Fruit fly (Drosophila melanogaster) whole organism, pupa: ENCODE results near the gene CG6296.

ENCODE experiments used
- CG10348 ChIP-seq: fragments of 200-800 bp; sonication (Bioruptor generic); IDR thresholded peaks from 2 replicates; pipeline ENCODE4 v1.3.6; 2022; ENCODE audit warnings: missing biosample characterization, missing genetic modification characterization
- CG12605 ChIP-seq: fragments of 200-800 bp; sonication (Bioruptor generic); IDR thresholded peaks from 2 replicates; pipeline ENCODE4 v1.3.6; 2022; ENCODE audit warnings: missing biosample characterization, missing genetic modification characterization
- CG13204 ChIP-seq: fragments of 200-800 bp; sonication (Bioruptor generic); optimal IDR thresholded peaks from 2 replicates; lab custom pipeline; 2018; ENCODE audit warnings: missing biosample characterization, mild to moderate bottlenecking, missing genetic modification characterization, moderate library complexity
- CG14655 ChIP-seq: fragments of 200-800 bp; sonication (Bioruptor generic); optimal IDR thresholded peaks from 3 replicates; lab custom pipeline; 2017; ENCODE audit warnings: mild to moderate bottlenecking, missing biosample characterization, missing genetic modification reagents, missing genetic modification characterization
- CG15710 ChIP-seq: fragments of 200-800 bp; sonication (Bioruptor generic); optimal IDR thresholded peaks from 2 replicates; lab custom pipeline; 2018; ENCODE audit warnings: missing biosample characterization, mild to moderate bottlenecking, missing genetic modification characterization, moderate library complexity
- CG17806 ChIP-seq: fragments of 200-800 bp; sonication (Bioruptor generic); optimal IDR thresholded peaks from 2 replicates; lab custom pipeline; 2018; ENCODE audit warnings: missing biosample characterization, mild to moderate bottlenecking, missing genetic modification characterization, moderate library complexity
- CG32121 ChIP-seq: fragments of 200-800 bp; sonication (Bioruptor generic); IDR thresholded peaks from 2 replicates; pipeline ENCODE4 v1.3.6; 2022; ENCODE audit warnings: missing biosample characterization, missing genetic modification characterization
- CG34367 ChIP-seq: fragments of 200-800 bp; sonication (Bioruptor generic); optimal IDR thresholded peaks from 2 replicates; lab custom pipeline; 2018; ENCODE audit warnings: missing biosample characterization, mild to moderate bottlenecking, missing genetic modification characterization
- CG4496 ChIP-seq: fragments of 200-800 bp; sonication (Bioruptor generic); IDR thresholded peaks from 3 replicates; pipeline ENCODE4 v1.3.6; 2022; ENCODE audit warnings: missing biosample characterization, missing genetic modification characterization
- CG8159 ChIP-seq: fragments of 200-800 bp; sonication (Bioruptor generic); optimal IDR thresholded peaks from 3 replicates; lab custom pipeline; 2018; ENCODE audit warnings: missing biosample characterization, mild to moderate bottlenecking, missing genetic modification characterization, moderate library complexity
- CG8301 ChIP-seq: fragments of 200-800 bp; sonication (Bioruptor generic); optimal IDR thresholded peaks from 2 replicates; lab custom pipeline; 2018; ENCODE audit warnings: missing biosample characterization, mild to moderate bottlenecking, missing genetic modification characterization
- CG9948 ChIP-seq: fragments of 200-800 bp; sonication (Bioruptor generic); optimal IDR thresholded peaks from 2 replicates; lab custom pipeline; 2018; ENCODE audit warnings: missing biosample characterization, mild to moderate bottlenecking, missing genetic modification characterization, moderate library complexity
- D1 ChIP-seq: fragments of 200-800 bp; sonication (Bioruptor generic); optimal IDR thresholded peaks from 2 replicates; lab custom pipeline; 2018; ENCODE audit warnings: missing biosample characterization, mild to moderate bottlenecking, missing genetic modification characterization, moderate library complexity
- EcR ChIP-seq: fragments of 200-800 bp; sonication (Bioruptor generic); optimal IDR thresholded peaks from 3 replicates; lab custom pipeline; 2019; ENCODE audit warnings: missing biosample characterization, missing genetic modification characterization, mild to moderate bottlenecking, moderate library complexity, missing genetic modification reagents
- Ets98B ChIP-seq: fragments of 200-800 bp; sonication (Bioruptor generic); IDR thresholded peaks from 2 replicates; pipeline ENCODE4 v1.3.6; 2022; ENCODE audit warnings: missing biosample characterization, missing genetic modification characterization
- Pif1A ChIP-seq: fragments of 200-800 bp; sonication (Bioruptor generic); optimal IDR thresholded peaks from 3 replicates; lab custom pipeline; 2016; ENCODE audit warnings: missing biosample characterization, missing genetic modification characterization
- Pif1B ChIP-seq: fragments of 200-800 bp; sonication (Bioruptor generic); optimal IDR thresholded peaks from 3 replicates; lab custom pipeline; 2016; ENCODE audit warnings: missing biosample characterization, missing genetic modification characterization
- Snoo ChIP-seq: fragments of 200-800 bp; sonication (Bioruptor generic); optimal IDR thresholded peaks from 3 replicates; lab custom pipeline; 2017; ENCODE audit warnings: missing biosample characterization, mild to moderate bottlenecking, missing genetic modification characterization, inconsistent platforms
- fd96Ca ChIP-seq: fragments of 200-800 bp; sonication (Bioruptor generic); IDR thresholded peaks from 3 replicates; pipeline ENCODE4 v1.3.6; 2022; ENCODE audit warnings: missing biosample characterization, missing genetic modification characterization
- gl ChIP-seq: fragments of 200-800 bp; sonication (Bioruptor generic); optimal IDR thresholded peaks from 2 replicates; lab custom pipeline; 2018; ENCODE audit warnings: missing biosample characterization, mild to moderate bottlenecking, missing genetic modification characterization
- rn ChIP-seq: fragments of 200-800 bp; sonication (Bioruptor generic); IDR thresholded peaks from 2 replicates; pipeline ENCODE4 v1.3.6; 2022; ENCODE audit warnings: missing biosample characterization, missing genetic modification characterization

Gene CG6296

dm6 chr3R:26953478-26953874 is 51.8 kb downstream of the CG6296 start:
- TF ChIP-seq CG15710, result peak; percentile 94
- TF ChIP-seq Snoo (tag; lab: Kevin White, UChicago), result no peak
- TF ChIP-seq CG32121 (GFP tag; lab: Robert Waterston, UW), result peak; percentile 85
- peak; percentile 16 for TF ChIP-seq CG13204 (GFP tag; lab: Kevin White, UChicago)
- peak; percentile 94 for TF ChIP-seq CG4496 (GFP tag; lab: Robert Waterston, UW)
- TF ChIP-seq CG12605 (GFP tag; lab: Robert Waterston, UW), result peak; percentile 87
- peak; percentile 77 for TF ChIP-seq CG10348 (GFP tag; lab: Robert Waterston, UW)
- TF ChIP-seq CG8301 (tag; lab: Kevin White, UChicago), result peak; percentile 94
- TF ChIP-seq Pif1B (GFP tag; lab: Kevin White, UChicago), result peak; percentile 87
- TF ChIP-seq CG9948 (tag; lab: Kevin White, UChicago), result peak; percentile 98
- TF ChIP-seq CG8159, result peak; percentile 96
- TF ChIP-seq CG14655 (GFP tag; lab: Kevin White, UChicago), result peak; percentile 91
- TF ChIP-seq EcR (GFP tag; lab: Kevin White, UChicago), result no peak
- peak; percentile 93; the same call in 2 of the 3 replicates for TF ChIP-seq fd96Ca (GFP tag; lab: Robert Waterston, UW)
- peak; percentile 96 for TF ChIP-seq Pif1A
- TF ChIP-seq D1 (tag; lab: Kevin White, UChicago), result peak; percentile 95
- peak; percentile 84 for TF ChIP-seq Ets98B
- peak; percentile 96 for TF ChIP-seq CG34367 (tag; lab: Kevin White, UChicago)
- TF ChIP-seq rn, result peak; percentile 86
- peak; percentile 86 for TF ChIP-seq gl (tag; lab: Kevin White, UChicago)
- TF ChIP-seq CG17806 (tag; lab: Kevin White, UChicago), result peak; percentile 97
